Worm (Caenorhabditis elegans): ENCODE data around the gene gtap-2.

DNA sequence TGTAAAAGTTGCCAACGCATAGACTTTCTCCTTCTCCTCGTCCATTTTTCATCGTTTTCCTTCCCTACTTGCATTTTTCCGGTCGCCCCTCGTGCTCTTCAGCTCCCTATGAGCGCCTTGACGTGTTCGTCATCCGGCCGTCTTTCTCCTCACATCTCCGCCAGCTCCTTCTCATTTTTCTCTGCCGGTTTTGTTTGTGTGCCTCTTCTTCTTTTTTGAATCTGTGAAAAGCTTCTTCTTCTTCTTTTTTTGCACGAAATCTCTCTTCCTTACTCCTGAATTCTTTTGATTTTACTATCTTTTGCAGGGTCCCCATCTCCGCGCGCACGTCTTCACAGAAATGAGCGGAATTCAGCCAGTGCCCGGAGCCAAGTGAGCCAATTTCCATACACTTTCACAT, 43.2 kb downstream of the gtap-2 start, which contains the start of gene K11H3.3:
- TF ChIP-seq lsy-2 (tag; optimal IDR thresholded peaks at IDR 0.05) (no peak), drap-1 (GFP tag; optimal IDR thresholded peaks at IDR 0.05) (no peak), ztf-11 (tag; optimal IDR thresholded peaks at IDR 0.05) (no peak), sem-2 (GFP tag; optimal IDR thresholded peaks at IDR 0.05) (no peak), snpc-4 (tag; optimal IDR thresholded peaks at IDR 0.05) (no peak), blmp-1 (tag; optimal IDR thresholded peaks at IDR 0.05) (no peak), ceh-43 (GFP tag; optimal IDR thresholded peaks at IDR 0.05) (no peak), lin-32 (GFP tag; optimal IDR thresholded peaks at IDR 0.05) (no peak), unc-39 (tag; optimal IDR thresholded peaks at IDR 0.05) (no peak), nhr-12 (tag; optimal IDR thresholded peaks at IDR 0.05) (no peak), flh-1 (GFP tag; optimal IDR thresholded peaks at IDR 0.05) (no peak), unc-62 (GFP tag; optimal IDR thresholded peaks at IDR 0.05) (no peak)

All from whole organism, mixed stage, embryonic.